Fruit fly (Drosophila melanogaster) S2 (cell line): ENCODE data around the gene Pgls.

Experiments
- CG8478 ChIP-seq: fragments of >200 bp; optimal IDR thresholded peaks from 2 replicates; lab custom pipeline; 2018
- CTCF ChIP-seq, 2 experiments: fragments of >200 bp; optimal IDR thresholded peaks; 2 replicates each; lab custom pipeline; 2018

Gene Pgls

dm6 chrX:10848565-10848964 lies 1.3 kb downstream of the Pgls start, which contains the start of gene CG2202:
CG2202 (plus strand) TSS chrX:10848757.
- TF ChIP-seq CTCF (optimal IDR thresholded peaks at IDR 0.05; lab: Kevin White, UChicago) (no peak), CG8478 (lab: Kevin White, UChicago) (no peak)

- TF ChIP-seq CTCF (optimal IDR thresholded peaks at IDR 0.05; lab: Kevin White, UChicago) (peak in 1 of 2 experiments; percentile 25), CG8478 (lab: Kevin White, UChicago) (no peak)
These were observed 7.4 kb downstream of the Pgls start, which contains the start of gene feo for dm6 chrX:10854686-10855085. feo (minus strand) TSS chrX:10854869.

dm6 chrX:10857376-10857775 lies 10.1 kb downstream of the Pgls start, which contains the start of the genes sofe and CG2186:
sofe (minus strand) TSS chrX:10857413.
CG2186 (plus strand) TSS chrX:10857655.
- TF ChIP-seq CTCF (optimal IDR thresholded peaks at IDR 0.05; lab: Kevin White, UChicago) (peak in 1 of 2 experiments; percentile 23), CG8478 (lab: Kevin White, UChicago) (no peak)

dm6 chrX:10857853-10858252 lies 10.6 kb downstream of the Pgls start:
- TF ChIP-seq CG8478 (lab: Kevin White, UChicago) = no peak
- TF ChIP-seq CTCF (optimal IDR thresholded peaks at IDR 0.05; lab: Kevin White, UChicago) = no peak

dm6 chrX:10865580-10866331 lies 18.5 kb downstream of the Pgls start:
- TF ChIP-seq CTCF (optimal IDR thresholded peaks at IDR 0.05; lab: Kevin White, UChicago) (peak in 1 of 2 experiments; percentile 14), CG8478 (lab: Kevin White, UChicago) (no peak)

- TF ChIP-seq CG8478 (lab: Kevin White, UChicago) (no peak), CTCF (optimal IDR thresholded peaks at IDR 0.05; lab: Kevin White, UChicago) (no peak)
These were observed 20.5 kb downstream of the Pgls start for dm6 chrX:10867692-10868091.

- TF ChIP-seq CG8478 (lab: Kevin White, UChicago) = no peak
- no peak for TF ChIP-seq CTCF (optimal IDR thresholded peaks at IDR 0.05; lab: Kevin White, UChicago)
These were observed 21.8 kb downstream of the Pgls start, which contains the start of gene CG2157 for dm6 chrX:10869045-10869444. CG2157 (plus strand) TSS chrX:10869284.

- TF ChIP-seq CTCF (optimal IDR thresholded peaks at IDR 0.05; lab: Kevin White, UChicago) = no peak
- TF ChIP-seq CG8478 (lab: Kevin White, UChicago) = no peak
These were observed 29.2 kb downstream of the Pgls start for dm6 chrX:10876451-10876850.

- TF ChIP-seq CTCF (optimal IDR thresholded peaks at IDR 0.05; lab: Kevin White, UChicago) (no peak), CG8478 (lab: Kevin White, UChicago) (no peak)
These were observed 30.1 kb downstream of the Pgls start, which contains the start of gene CG1637 for dm6 chrX:10877087-10877935. CG1637 (minus strand) TSS chrX:10877893.

dm6 chrX:10882786-10883185 lies 35.5 kb downstream of the Pgls start:
- TF ChIP-seq CTCF (optimal IDR thresholded peaks at IDR 0.05; lab: Kevin White, UChicago) (no peak), CG8478 (lab: Kevin White, UChicago) (no peak)

- no peak for TF ChIP-seq CG8478 (lab: Kevin White, UChicago)
- TF ChIP-seq CTCF (optimal IDR thresholded peaks at IDR 0.05; lab: Kevin White, UChicago) = no peak
These were observed 36.5 kb downstream of the Pgls start for dm6 chrX:10883740-10884139.

- TF ChIP-seq CTCF (optimal IDR thresholded peaks at IDR 0.05; lab: Kevin White, UChicago) (no peak), CG8478 (lab: Kevin White, UChicago) (no peak)
These were observed 39.2 kb downstream of the Pgls start for dm6 chrX:10886418-10886817.

dm6 chrX:10887643-10888042 lies 40.4 kb downstream of the Pgls start:
- no peak for TF ChIP-seq CG8478 (lab: Kevin White, UChicago)
- TF ChIP-seq CTCF (optimal IDR thresholded peaks at IDR 0.05; lab: Kevin White, UChicago) = no peak

- TF ChIP-seq CTCF (optimal IDR thresholded peaks at IDR 0.05; lab: Kevin White, UChicago) (no peak), CG8478 (lab: Kevin White, UChicago) (no peak)
These were observed 42.8 kb downstream of the Pgls start for dm6 chrX:10889955-10890617.
